Worm (Caenorhabditis elegans): ENCODE measurements around the gene Y57G11C.14.

DNA sequence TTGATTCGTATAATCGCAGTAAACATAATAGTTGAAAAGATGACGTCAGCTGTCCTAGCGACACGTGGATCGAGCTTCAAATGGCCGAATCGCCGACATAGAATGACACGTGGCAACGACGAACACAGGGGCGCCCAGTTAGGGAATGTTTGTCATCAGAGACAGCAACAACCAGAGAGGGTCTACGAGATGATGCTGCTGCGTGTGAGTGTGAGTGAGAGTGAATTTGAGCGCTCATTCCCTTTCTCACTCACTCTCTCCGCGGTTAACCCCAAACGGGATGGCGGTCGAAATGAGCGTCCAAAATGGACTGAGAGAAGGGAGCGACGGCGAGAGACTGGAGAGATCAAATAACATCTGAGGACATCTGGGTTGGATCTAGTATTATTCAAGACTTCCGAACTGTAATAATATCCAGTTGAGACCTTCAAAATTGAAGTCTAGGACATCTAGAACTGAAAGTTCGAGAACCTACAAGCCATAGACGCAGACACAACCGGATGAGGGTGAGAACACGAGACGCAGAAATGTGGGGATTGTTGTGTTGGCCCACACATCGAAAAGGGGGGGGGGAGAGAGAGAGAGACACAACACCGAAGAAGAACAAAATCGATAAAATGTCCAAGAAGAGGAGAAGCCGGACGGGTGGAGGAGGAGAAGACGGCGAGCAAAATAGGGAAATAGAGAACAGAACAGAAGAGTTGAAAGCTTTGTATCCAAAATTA lies 5.0 kb upstream of the Y57G11C.14 start:
- no peak for TF ChIP-seq ets-7 (tag; optimal IDR thresholded peaks at IDR 0.05)
- no peak for TF ChIP-seq ama-1 (optimal IDR thresholded peaks at IDR 0.05)
- no peak for TF ChIP-seq scrt-1 (GFP tag; IDR thresholded peaks at IDR 0.05)
